Worm (Caenorhabditis elegans): Measurements from ENCODE around the gene mod-1.

The mod-1 gene

ce11 chrV:8935104-8935503 is 21.3 kb upstream of the mod-1 start:
- peak; percentile 80 for TF ChIP-seq fos-1 (tag; optimal IDR thresholded peaks at IDR 0.05)
- no peak for TF ChIP-seq sem-4 (tag; optimal IDR thresholded peaks at IDR 0.05)
- TF ChIP-seq ztf-1 (GFP tag; conservative IDR thresholded peaks at IDR 0.05), result no peak
- TF ChIP-seq lin-39 (tag; optimal IDR thresholded peaks at IDR 0.05), result no peak
- no peak for TF ChIP-seq ztf-11 (tag; optimal IDR thresholded peaks at IDR 0.05)
- TF ChIP-seq dmd-4 (tag; optimal IDR thresholded peaks at IDR 0.05), result no peak
- peak; percentile 64 for TF ChIP-seq sma-9 (GFP tag; optimal IDR thresholded peaks at IDR 0.05)
- TF ChIP-seq sma-9 (tag; optimal IDR thresholded peaks at IDR 0.05), result no peak
- TF ChIP-seq nhr-23 (tag; optimal IDR thresholded peaks at IDR 0.05), result no peak
- peak in 1 of 2 experiments; percentile 24 for TF ChIP-seq lsy-2 (tag; optimal IDR thresholded peaks at IDR 0.05)
- no peak for TF ChIP-seq alr-1 (tag; optimal IDR thresholded peaks at IDR 0.05)
- TF ChIP-seq skn-1 (tag; optimal IDR thresholded peaks at IDR 0.05), result no peak
- peak; percentile 40 for TF ChIP-seq sma-3 (GFP tag; optimal IDR thresholded peaks at IDR 0.05)
- TF ChIP-seq mab-5 (tag; optimal IDR thresholded peaks at IDR 0.05), result no peak
- no peak for TF ChIP-seq nhr-11 (tag; optimal IDR thresholded peaks at IDR 0.05)
- TF ChIP-seq nhr-12 (tag; optimal IDR thresholded peaks at IDR 0.05), result no peak
- no peak for TF ChIP-seq elt-3 (tag; optimal IDR thresholded peaks at IDR 0.05)
- TF ChIP-seq aly-2 (tag; optimal IDR thresholded peaks at IDR 0.05), result no peak
- TF ChIP-seq nhr-77 (tag; optimal IDR thresholded peaks at IDR 0.05), result no peak
- no peak for TF ChIP-seq ZK546.5 (tag; optimal IDR thresholded peaks at IDR 0.05)
- TF ChIP-seq peb-1 (tag; optimal IDR thresholded peaks at IDR 0.05), result no peak
- no peak for TF ChIP-seq ztf-4 (tag; optimal IDR thresholded peaks at IDR 0.05)
- no peak for TF ChIP-seq lin-13 (GFP tag; optimal IDR thresholded peaks at IDR 0.05)
- TF ChIP-seq ceh-16 (tag; optimal IDR thresholded peaks at IDR 0.05), result no peak
- TF ChIP-seq unc-39 (tag; optimal IDR thresholded peaks at IDR 0.05), result no peak
- TF ChIP-seq Y55F3AM.14 (GFP tag; optimal IDR thresholded peaks at IDR 0.05), result no peak
- TF ChIP-seq unc-62 (GFP tag; optimal IDR thresholded peaks at IDR 0.05), result no peak
- no peak for TF ChIP-seq unc-55 (GFP tag; optimal IDR thresholded peaks at IDR 0.05)
- TF ChIP-seq nhr-6 (tag; optimal IDR thresholded peaks at IDR 0.05), result no peak
- TF ChIP-seq zag-1 (tag; optimal IDR thresholded peaks at IDR 0.05), result no peak
- no peak for TF ChIP-seq F13H6.1 (tag; optimal IDR thresholded peaks at IDR 0.05)
- TF ChIP-seq mdl-1 (tag; optimal IDR thresholded peaks at IDR 0.05), result no peak
- peak; percentile 29 for TF ChIP-seq gmeb-1 (tag; optimal IDR thresholded peaks at IDR 0.05)
- TF ChIP-seq nhr-129 (tag; optimal IDR thresholded peaks at IDR 0.05), result peak; percentile 48
- no peak for TF ChIP-seq mbf-1 (tag; optimal IDR thresholded peaks at IDR 0.05)
- TF ChIP-seq snpc-4 (tag; optimal IDR thresholded peaks at IDR 0.05), result no peak
- no peak for TF ChIP-seq lin-11 (tag; optimal IDR thresholded peaks at IDR 0.05)
- TF ChIP-seq blmp-1 (tag; optimal IDR thresholded peaks at IDR 0.05; ENCODE audit: insufficient read depth), result peak; percentile 10
- TF ChIP-seq egl-27 (tag; optimal IDR thresholded peaks at IDR 0.05), result no peak
- peak; percentile 77 for TF ChIP-seq ama-1 (optimal IDR thresholded peaks at IDR 0.05)
- TF ChIP-seq elt-1 (tag; optimal IDR thresholded peaks at IDR 0.05), result no peak
- TF ChIP-seq nhr-25 (tag; optimal IDR thresholded peaks at IDR 0.05), result peak; percentile 22
- TF ChIP-seq nhr-237 (tag; optimal IDR thresholded peaks at IDR 0.05), result no peak
- peak; percentile 36 for TF ChIP-seq crh-2 (tag; optimal IDR thresholded peaks at IDR 0.05)
- no peak for TF ChIP-seq C34F6.9 (tag; optimal IDR thresholded peaks at IDR 0.05)
- no peak for TF ChIP-seq nhr-10 (tag; optimal IDR thresholded peaks at IDR 0.05)
- TF ChIP-seq ceh-82 (tag; optimal IDR thresholded peaks at IDR 0.05), result no peak
- TF ChIP-seq R02D3.7 (tag; optimal IDR thresholded peaks at IDR 0.05), result no peak
- TF ChIP-seq nhr-21 (tag; optimal IDR thresholded peaks at IDR 0.05), result peak; percentile 31

- TF ChIP-seq Y55F3AM.14 (GFP tag; optimal IDR thresholded peaks at IDR 0.05), result no peak
- peak; percentile 35 for TF ChIP-seq sma-3 (GFP tag; optimal IDR thresholded peaks at IDR 0.05)
Measured at ce11 chrV:8934264-8934663, 20.4 kb upstream of the mod-1 start.
